Worm (Caenorhabditis elegans): Measurements from ENCODE around the gene arrd-1.

ce11 chrII:622478-622877, 4.8 kb upstream of the arrd-1 start:
- TF ChIP-seq pha-4 (tag; optimal IDR thresholded peaks at IDR 0.05) (no peak), ztf-6 (GFP tag; IDR thresholded peaks at IDR 0.05) (no peak), hlh-26 (GFP tag; conservative IDR thresholded peaks at IDR 0.05) (no peak), Y53F4B.3 (GFP tag; IDR thresholded peaks at IDR 0.05) (no peak), somi-1 (GFP tag; optimal IDR thresholded peaks at IDR 0.05) (no peak), dpff-1 (tag; optimal IDR thresholded peaks at IDR 0.05) (no peak), hlh-12 (tag; optimal IDR thresholded peaks at IDR 0.05) (no peak), mcd-1 (GFP tag; IDR thresholded peaks at IDR 0.05) (no peak), ztf-28 (GFP tag; IDR thresholded peaks at IDR 0.05) (no peak), unc-62 (GFP tag; optimal IDR thresholded peaks at IDR 0.05) (no peak), tbx-9 (tag; optimal IDR thresholded peaks at IDR 0.05; ENCODE audit: borderline replicate concordance) (no peak), zfh-2 (GFP tag; conservative IDR thresholded peaks at IDR 0.05) (no peak), B0019.2 (GFP tag; conservative IDR thresholded peaks at IDR 0.05) (no peak), snpc-3.4 (tag; optimal IDR thresholded peaks at IDR 0.05) (no peak)
